Fruit fly (Drosophila melanogaster): ENCODE results near the gene CG9231.

Gene CG9231

DNA sequence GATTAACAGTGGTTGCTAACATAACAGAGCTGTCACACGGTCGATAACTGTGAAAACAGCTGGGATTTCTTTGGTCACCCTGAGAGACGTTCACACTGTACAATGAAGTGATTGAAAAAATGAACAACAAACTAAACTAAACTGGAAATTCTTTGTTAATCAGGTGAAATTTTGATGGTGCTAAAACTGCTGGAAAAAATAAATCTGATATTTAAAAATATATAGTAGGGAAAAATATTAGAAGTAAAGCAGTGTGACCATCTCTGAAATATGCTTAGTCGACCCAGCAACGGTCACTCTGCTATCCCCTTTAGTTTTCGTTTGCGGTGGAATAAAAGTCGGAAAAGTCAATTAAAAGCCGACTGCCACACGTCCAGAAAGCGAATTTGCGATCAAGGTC, at the start of gene CG9231, which contains the start of gene CG9330:
Gene CG9231, minus strand, starts transcription at position 25 of the 400 bp plus-strand sequence.
Gene CG9330, plus strand, starts transcription at position 275 of the 400 bp plus-strand sequence.
- TF ChIP-seq CG15336 (GFP tag; IDR thresholded peaks at IDR 0.05) (no peak), lz (GFP tag; optimal IDR thresholded peaks at IDR 0.05) (peak; percentile 22), CG11902 (GFP tag; optimal IDR thresholded peaks at IDR 0.05) (no peak), CG6854 (GFP tag; optimal IDR thresholded peaks at IDR 0.05) (no peak), Eip78C (GFP tag) (peak; percentile 87), vri (GFP tag; optimal IDR thresholded peaks at IDR 0.05) (peak; percentile 5), topi (GFP tag; optimal IDR thresholded peaks at IDR 0.05) (peak; percentile 11), Sox14 (GFP tag; optimal IDR thresholded peaks at IDR 0.05) (peak; percentile 47), CG31627 (GFP tag; optimal IDR thresholded peaks at IDR 0.05) (peak; percentile 18), Hr4 (GFP tag; optimal IDR thresholded peaks at IDR 0.05) (peak; percentile 10), cyc (GFP tag; optimal IDR thresholded peaks at IDR 0.05) (peak; percentile 17), Smox (GFP tag; optimal IDR thresholded peaks at IDR 0.05) (peak; percentile 23), esn (GFP tag; optimal IDR thresholded peaks at IDR 0.05) (peak; percentile 49), achi (GFP tag; optimal IDR thresholded peaks at IDR 0.05) (peak; percentile 83), CG3032 (tag; optimal IDR thresholded peaks at IDR 0.05) (peak; percentile 25), Hr39 (GFP tag; optimal IDR thresholded peaks at IDR 0.05) (peak; percentile 17), Met (GFP tag; optimal IDR thresholded peaks at IDR 0.05) (peak; percentile 23), Lpt (GFP tag; optimal IDR thresholded peaks at IDR 0.05) (no peak)

DNA sequence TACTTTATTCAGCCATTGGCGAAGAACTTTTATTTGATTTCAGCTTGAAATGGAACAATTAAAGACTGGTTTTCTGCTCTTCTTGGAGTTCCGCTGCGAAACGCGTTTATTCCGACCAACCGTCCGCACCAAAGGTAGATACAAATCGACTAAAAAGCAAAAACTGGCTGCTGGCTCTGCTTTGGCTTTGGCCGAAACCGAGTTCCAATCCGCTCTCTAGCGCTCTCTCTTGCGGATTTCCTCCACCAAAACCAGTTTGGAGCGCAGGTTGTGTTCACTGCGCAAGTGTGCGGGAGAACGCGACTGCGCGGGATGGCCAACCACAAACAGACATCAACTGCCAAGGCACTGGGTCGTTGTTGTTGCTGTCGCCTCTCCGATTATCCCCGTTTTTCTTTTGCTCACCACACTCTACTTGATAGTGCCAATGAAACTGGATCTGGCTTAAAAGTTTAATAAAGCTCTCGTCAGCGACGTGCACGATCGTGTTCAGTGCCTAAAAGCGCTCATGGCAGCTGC, 49.7 kb upstream of the CG9231 start, which contains the start of gene wnd:
Gene wnd, minus strand, starts transcription at position 306 of the 519 bp plus-strand sequence.
- TF ChIP-seq CG15336 (GFP tag; IDR thresholded peaks at IDR 0.05) (peak; percentile 69), pdm3 (GFP tag; optimal IDR thresholded peaks at IDR 0.05) (no peak), Eip78C (GFP tag) (peak; percentile 66), CG6854 (GFP tag; optimal IDR thresholded peaks at IDR 0.05) (peak; percentile 3), ss (GFP tag; optimal IDR thresholded peaks at IDR 0.05) (peak in 1 of 2 experiments; percentile 42), CG6808 (GFP tag; optimal IDR thresholded peaks at IDR 0.05) (no peak), esn (GFP tag; optimal IDR thresholded peaks at IDR 0.05) (no peak), fkh (GFP tag; optimal IDR thresholded peaks at IDR 0.05) (peak; percentile 55), CG9139 (GFP tag; optimal IDR thresholded peaks at IDR 0.05) (peak; percentile 12), CG4318 (GFP tag; optimal IDR thresholded peaks at IDR 0.05) (no peak), Blimp-1 (GFP tag; optimal IDR thresholded peaks at IDR 0.05) (no peak), Lpt (GFP tag; optimal IDR thresholded peaks at IDR 0.05) (peak; percentile 29), net (GFP tag; optimal IDR thresholded peaks at IDR 0.05) (no peak), Sox102F (GFP tag; optimal IDR thresholded peaks at IDR 0.05) (peak; percentile 34), CG8119 (GFP tag; IDR thresholded peaks at IDR 0.05) (peak; percentile 32; the same call in 1 of the 3 replicates), CG11762 (GFP tag; optimal IDR thresholded peaks at IDR 0.05; ENCODE audit: insufficient read depth) (no peak)

DNA sequence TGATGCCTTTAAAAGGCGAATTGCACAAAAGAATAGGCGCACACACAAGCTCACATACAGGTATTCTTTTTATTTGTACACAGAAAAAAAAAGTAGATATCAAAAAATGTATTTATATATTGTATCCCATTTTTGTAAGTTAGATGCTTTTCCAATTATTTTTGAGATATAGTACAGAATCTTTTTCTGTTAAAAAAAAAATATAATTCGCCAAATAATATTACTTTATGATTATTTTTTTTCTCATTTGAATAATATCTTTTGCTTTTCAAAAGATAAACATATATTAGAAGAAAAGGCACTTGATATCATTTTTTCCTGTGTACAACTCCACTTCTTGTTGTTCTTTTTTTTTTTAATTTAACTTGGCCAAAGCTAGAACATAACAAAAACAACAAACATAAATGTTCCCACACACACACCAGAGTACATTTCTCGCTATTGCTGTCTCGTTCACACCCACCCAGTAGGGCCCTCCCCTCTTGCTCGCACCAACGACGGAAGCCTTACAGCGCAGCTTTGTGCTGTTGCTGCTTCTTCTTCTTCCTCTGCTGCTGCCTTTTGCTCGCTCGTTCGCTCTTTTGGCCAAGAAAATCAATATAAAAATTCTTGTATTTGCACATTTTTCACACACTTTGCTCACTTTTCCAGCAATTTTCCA, 49.1 kb upstream of the CG9231 start:
- TF ChIP-seq Lpt (GFP tag; optimal IDR thresholded peaks at IDR 0.05) (peak; percentile 88), CG11902 (GFP tag; optimal IDR thresholded peaks at IDR 0.05) (peak; percentile 16), Met (GFP tag; optimal IDR thresholded peaks at IDR 0.05) (peak; percentile 49), CG6792 (GFP tag; optimal IDR thresholded peaks at IDR 0.05) (peak; percentile 53), CG31627 (GFP tag; optimal IDR thresholded peaks at IDR 0.05) (no peak), CG7368 (GFP tag; optimal IDR thresholded peaks at IDR 0.05) (peak; percentile 61), Hr4 (GFP tag; optimal IDR thresholded peaks at IDR 0.05) (peak; percentile 33), CG6854 (GFP tag; optimal IDR thresholded peaks at IDR 0.05) (no peak), svp (GFP tag) (peak; percentile 86), dsx (GFP tag; optimal IDR thresholded peaks at IDR 0.05; ENCODE audit: poor library complexity, severe bottlenecking) (peak; percentile 80), fd59A (GFP tag; optimal IDR thresholded peaks at IDR 0.05) (peak; percentile 33), CG11294 (GFP tag; IDR thresholded peaks at IDR 0.05) (peak; percentile 59; the same call in 1 of the 2 replicates), esn (GFP tag; optimal IDR thresholded peaks at IDR 0.05) (peak; percentile 65), CG16779 (tag; optimal IDR thresholded peaks at IDR 0.05) (peak; percentile 39), Gug (GFP tag; IDR thresholded peaks at IDR 0.05) (peak; percentile 79), CG11762 (GFP tag; optimal IDR thresholded peaks at IDR 0.05; ENCODE audit: insufficient read depth) (peak; percentile 56), net (GFP tag; optimal IDR thresholded peaks at IDR 0.05) (peak; percentile 54), dac (GFP tag; optimal IDR thresholded peaks at IDR 0.05) (no peak), Ets96B (tag; optimal IDR thresholded peaks at IDR 0.05) (peak; percentile 81), acj6 (GFP tag; optimal IDR thresholded peaks at IDR 0.05) (peak; percentile 62), CG8632 (GFP tag; optimal IDR thresholded peaks at IDR 0.05) (peak; percentile 72), Sox15 (GFP tag; optimal IDR thresholded peaks at IDR 0.05) (peak; percentile 21), Ets21C (GFP tag; optimal IDR thresholded peaks at IDR 0.05) (no peak), CG6163 (GFP tag; IDR thresholded peaks at IDR 0.05) (peak; percentile 77), ss (GFP tag; optimal IDR thresholded peaks at IDR 0.05) (peak; percentile 57 to 81), CG9139 (GFP tag; optimal IDR thresholded peaks at IDR 0.05) (peak; percentile 68)

All from whole organism, prepupa.